Fruit fly (Drosophila melanogaster) whole organism, embryonic: ENCODE results near the gene path.

ENCODE experiments used
- Aef1 ChIP-seq: fragments of 200-800 bp; sonication (Bioruptor generic); IDR thresholded peaks from 3 replicates; pipeline ENCODE4 v1.3.6; 2022; ENCODE audit warnings: missing biosample characterization, missing genetic modification characterization
- Atf-2 ChIP-seq: fragments of 200-800 bp; sonication (Bioruptor generic); optimal IDR thresholded peaks from 2 replicates; lab custom pipeline; 2016; ENCODE audit warnings: missing biosample characterization, missing genetic modification characterization
- B-H2 ChIP-seq: fragments of 200-800 bp; sonication (Bioruptor generic); optimal IDR thresholded peaks from 2 replicates; lab custom pipeline; 2018; ENCODE audit warnings: missing biosample characterization, mild to moderate bottlenecking, missing genetic modification characterization
- Bteb2 ChIP-seq: fragments of 200-800 bp; sonication (Bioruptor generic); optimal IDR thresholded peaks from 2 replicates; lab custom pipeline; 2016; ENCODE audit warnings: missing biosample characterization, missing genetic modification characterization
- CG10543 ChIP-seq: fragments of 200-800 bp; sonication (Bioruptor generic); optimal IDR thresholded peaks from 3 replicates; lab custom pipeline; 2017; ENCODE audit warnings: missing biosample characterization, mild to moderate bottlenecking, missing genetic modification characterization, moderate library complexity
- CG11247 ChIP-seq: fragments of 200-800 bp; sonication (Bioruptor generic); IDR thresholded peaks from 2 replicates; pipeline ENCODE4 v1.3.6; 2022; ENCODE audit warnings: missing biosample characterization, missing genetic modification characterization
- CG11504 ChIP-seq: fragments of 200-800 bp; sonication (Bioruptor generic); optimal IDR thresholded peaks from 3 replicates; lab custom pipeline; 2019; ENCODE audit warnings: missing biosample characterization, mild to moderate bottlenecking, missing genetic modification characterization, moderate library complexity
- CG13123 ChIP-seq: fragments of 200-800 bp; sonication (Bioruptor generic); optimal IDR thresholded peaks from 2 replicates; lab custom pipeline; 2016; ENCODE audit warnings: missing biosample characterization, missing genetic modification characterization
- CG15696 ChIP-seq: fragments of 200-800 bp; sonication (Bioruptor generic); optimal IDR thresholded peaks from 2 replicates; lab custom pipeline; 2019; ENCODE audit warnings: missing biosample characterization, mild to moderate bottlenecking, missing genetic modification characterization, moderate library complexity
- CG1602 ChIP-seq: fragments of 200-800 bp; sonication (Bioruptor generic); optimal IDR thresholded peaks from 3 replicates; lab custom pipeline; 2016; ENCODE audit warnings: missing biosample characterization, missing genetic modification characterization
- CG1603 ChIP-seq: fragments of 200-800 bp; sonication (Bioruptor generic); optimal IDR thresholded peaks from 2 replicates; lab custom pipeline; 2019; ENCODE audit warnings: missing biosample characterization, mild to moderate bottlenecking, missing genetic modification characterization, moderate library complexity
- CG17186 ChIP-seq: fragments of 200-800 bp; sonication (Bioruptor generic); optimal IDR thresholded peaks from 3 replicates; lab custom pipeline; 2017; ENCODE audit warnings: missing biosample characterization, missing genetic modification reagents, missing genetic modification characterization
- CG17359 ChIP-seq: fragments of 200-800 bp; sonication (Bioruptor generic); optimal IDR thresholded peaks from 3 replicates; lab custom pipeline; 2018; ENCODE audit warnings: missing biosample characterization, mild to moderate bottlenecking, missing genetic modification characterization, moderate library complexity
- CG17612 ChIP-seq: fragments of 200-800 bp; sonication (Bioruptor generic); IDR thresholded peaks from 2 replicates; pipeline ENCODE4 v1.3.6; 2022; ENCODE audit warnings: missing biosample characterization, missing genetic modification characterization
- CG2120 ChIP-seq: fragments of 200-800 bp; sonication (Bioruptor generic); optimal IDR thresholded peaks from 3 replicates; lab custom pipeline; 2016; ENCODE audit warnings: missing biosample characterization, missing genetic modification characterization
- CG2889 ChIP-seq: fragments of 200-800 bp; sonication (Bioruptor generic); IDR thresholded peaks from 3 replicates; pipeline ENCODE4 v1.3.6; 2022; ENCODE audit warnings: missing biosample characterization, missing genetic modification characterization
- CG31365 ChIP-seq: fragments of 200-800 bp; sonication (Bioruptor generic); optimal IDR thresholded peaks from 2 replicates; lab custom pipeline; 2018; ENCODE audit warnings: missing biosample characterization, mild to moderate bottlenecking, missing genetic modification characterization
- CG5245 ChIP-seq: fragments of 200-800 bp; sonication (Bioruptor generic); optimal IDR thresholded peaks from 3 replicates; lab custom pipeline; 2016; ENCODE audit warnings: missing biosample characterization, missing genetic modification characterization
- CG6854 ChIP-seq: fragments of 200-800 bp; sonication (Bioruptor generic); optimal IDR thresholded peaks from 3 replicates; lab custom pipeline; 2017; ENCODE audit warnings: missing biosample characterization, mild to moderate bottlenecking, missing genetic modification characterization
- CG7839 ChIP-seq: fragments of 200-800 bp; sonication (Bioruptor generic); optimal IDR thresholded peaks from 3 replicates; lab custom pipeline; 2018; ENCODE audit warnings: missing biosample characterization, mild to moderate bottlenecking, missing genetic modification characterization, moderate library complexity
- CG8924 ChIP-seq: fragments of 200-800 bp; optimal IDR thresholded peaks from 3 replicates; lab custom pipeline; 2019; ENCODE audit warnings: missing biosample characterization, mild to moderate bottlenecking, missing genetic modification characterization, moderate library complexity
- Chrac-16 ChIP-seq: fragments of 200-800 bp; sonication (Bioruptor generic); optimal IDR thresholded peaks from 3 replicates; lab custom pipeline; 2016; ENCODE audit warnings: missing biosample characterization, missing genetic modification characterization
- CrebB ChIP-seq: fragments of 200-800 bp; sonication (Bioruptor generic); optimal IDR thresholded peaks from 3 replicates; lab custom pipeline; 2018; ENCODE audit warnings: missing biosample characterization, mild to moderate bottlenecking, missing genetic modification characterization
- Dek ChIP-seq: fragments of 200-800 bp; sonication (Bioruptor generic); optimal IDR thresholded peaks from 3 replicates; lab custom pipeline; 2019; ENCODE audit warnings: missing biosample characterization, mild to moderate bottlenecking, missing genetic modification characterization, moderate library complexity
- GATAe ChIP-seq: fragments of 200-800 bp; sonication (Bioruptor generic); conservative IDR thresholded peaks from 2 replicates; pipeline ENCODE4 v1.3.6; 2022; ENCODE audit warnings: missing biosample characterization, missing genetic modification characterization
- HmgZ ChIP-seq: fragments of 200-800 bp; sonication (Bioruptor generic); optimal IDR thresholded peaks from 2 replicates; lab custom pipeline; 2018; ENCODE audit warnings: missing biosample characterization, mild to moderate bottlenecking, missing genetic modification characterization
- Neu2 ChIP-seq: fragments of 200-800 bp; sonication (Bioruptor generic); optimal IDR thresholded peaks from 3 replicates; lab custom pipeline; 2016; ENCODE audit warnings: missing biosample characterization, missing genetic modification characterization, borderline replicate concordance
- Optix ChIP-seq: fragments of 200-800 bp; sonication (Bioruptor generic); IDR thresholded peaks from 3 replicates; pipeline ENCODE4 v1.3.6; 2022; ENCODE audit warnings: missing biosample characterization, missing genetic modification characterization
- Six4 ChIP-seq: fragments of 200-800 bp; sonication (Bioruptor generic); optimal IDR thresholded peaks from 2 replicates; lab custom pipeline; 2016; ENCODE audit warnings: missing biosample characterization, missing genetic modification characterization
- Ssrp ChIP-seq: fragments of 200-800 bp; sonication (Bioruptor generic); optimal IDR thresholded peaks from 2 replicates; lab custom pipeline; 2018; ENCODE audit warnings: missing biosample characterization, mild to moderate bottlenecking, missing genetic modification characterization, moderate library complexity
- ato ChIP-seq: fragments of 200-800 bp; sonication (Bioruptor generic); IDR thresholded peaks from 2 replicates; pipeline ENCODE4 v1.3.6; 2022; ENCODE audit warnings: missing biosample characterization, missing genetic modification characterization; ENCODE audit not compliant: partially characterized antibody
- chinmo ChIP-seq: fragments of 200-800 bp; sonication (Bioruptor generic); IDR thresholded peaks from 4 replicates; pipeline ENCODE4 v1.3.6; 2022; ENCODE audit warnings: missing biosample characterization, missing genetic modification characterization; ENCODE audit not compliant: partially characterized antibody
- corto ChIP-seq: fragments of 200-800 bp; sonication (Bioruptor generic); optimal IDR thresholded peaks from 2 replicates; lab custom pipeline; 2016; ENCODE audit warnings: missing biosample characterization, mild to moderate bottlenecking, missing genetic modification characterization, moderate library complexity
- croc ChIP-seq: fragments of 200-800 bp; sonication (Bioruptor generic); conservative IDR thresholded peaks from 3 replicates; pipeline ENCODE4 v1.3.6; 2022; ENCODE audit warnings: missing biosample characterization, missing genetic modification characterization
- crp ChIP-seq, 2 experiments: fragments of 200-800 bp; sonication (Bioruptor generic); optimal IDR thresholded peaks; 2 replicates in 1 of 2; 3 replicates in 1 of 2; lab custom pipeline; 2017; ENCODE audit warnings: missing biosample characterization in 2 of 2, missing genetic modification characterization in 2 of 2, mild to moderate bottlenecking in 1 of 2, moderate library complexity in 1 of 2
- disco-r ChIP-seq: fragments of 200-800 bp; sonication (Bioruptor generic); optimal IDR thresholded peaks from 2 replicates; lab custom pipeline; 2016; ENCODE audit warnings: missing biosample characterization, missing genetic modification characterization
- fd64A ChIP-seq: fragments of 200-800 bp; sonication (Bioruptor generic); optimal IDR thresholded peaks from 3 replicates; lab custom pipeline; 2018; ENCODE audit warnings: missing biosample characterization, mild to moderate bottlenecking, missing genetic modification characterization
- hkb ChIP-seq, 2 experiments: fragments of 200-800 bp in 1 of 2; fragments of >200 bp in 1 of 2; sonication (Bioruptor generic) in 1 of 2; IDR thresholded peaks in 1 of 2; optimal IDR thresholded peaks in 1 of 2; 2 replicates each; pipeline versions ENCODE4 v1.3.6 to Lab custom; 2017 to 2022; ENCODE audit warnings: missing biosample characterization in 1 of 2, missing genetic modification characterization in 1 of 2
- insv ChIP-seq, 2 experiments: fragments of 200-800 bp; sonication (Bioruptor generic); optimal IDR thresholded peaks; 3 replicates each; lab custom pipeline; 2016 to 2018; ENCODE audit warnings: missing biosample characterization in 2 of 2, missing genetic modification characterization in 2 of 2
- jing ChIP-seq: fragments of 200-800 bp; sonication (Bioruptor generic); optimal IDR thresholded peaks from 2 replicates; lab custom pipeline; 2018; ENCODE audit warnings: missing biosample characterization, mild to moderate bottlenecking, missing genetic modification characterization
- jumu ChIP-seq: fragments of 200-800 bp; sonication (Bioruptor generic); optimal IDR thresholded peaks from 3 replicates; lab custom pipeline; 2016; ENCODE audit warnings: missing biosample characterization, missing genetic modification characterization
- sisA ChIP-seq: fragments of 200-800 bp; sonication (Bioruptor generic); IDR thresholded peaks from 2 replicates; pipeline ENCODE4 v1.3.6; 2022; ENCODE audit warnings: missing biosample characterization, missing genetic modification characterization
- slbo ChIP-seq: fragments of 200-800 bp; sonication (Bioruptor generic); IDR thresholded peaks from 2 replicates; pipeline ENCODE4 v1.3.6; 2022; ENCODE audit warnings: missing biosample characterization, missing genetic modification characterization
- slp2 ChIP-seq: fragments of 200-800 bp; sonication (Bioruptor generic); optimal IDR thresholded peaks from 2 replicates; lab custom pipeline; 2016; ENCODE audit warnings: missing biosample characterization, missing genetic modification characterization
- sna ChIP-seq: fragments of 200-800 bp; sonication (Bioruptor generic); IDR thresholded peaks from 2 replicates; pipeline ENCODE4 v1.3.6; 2022; ENCODE audit warnings: missing biosample characterization, missing genetic modification characterization; ENCODE audit not compliant: partially characterized antibody
- stwl ChIP-seq: fragments of 200-800 bp; sonication (Bioruptor generic); optimal IDR thresholded peaks from 3 replicates; lab custom pipeline; 2018; ENCODE audit warnings: missing biosample characterization, mild to moderate bottlenecking, missing genetic modification characterization, moderate library complexity
- tap ChIP-seq: fragments of 200-800 bp; optimal IDR thresholded peaks from 3 replicates; lab custom pipeline; 2019; ENCODE audit warnings: missing biosample characterization, mild to moderate bottlenecking, missing genetic modification characterization, moderate library complexity
- tgo ChIP-seq: fragments of 200-800 bp; sonication (Bioruptor generic); IDR thresholded peaks from 3 replicates; pipeline ENCODE4 v1.3.6; 2022; ENCODE audit warnings: missing biosample characterization, missing genetic modification characterization
- tio ChIP-seq: fragments of 200-800 bp; sonication (Bioruptor generic); optimal IDR thresholded peaks from 2 replicates; lab custom pipeline; 2017; ENCODE audit warnings: missing biosample characterization, missing genetic modification characterization, inconsistent platforms
- tup ChIP-seq: fragments of 200-800 bp; sonication (Bioruptor generic); optimal IDR thresholded peaks from 2 replicates; lab custom pipeline; 2016; ENCODE audit warnings: missing biosample characterization, mild to moderate bottlenecking, missing genetic modification characterization, moderate library complexity

Gene path

dm6 chr3L:9465652-9466244 is 39.4 kb downstream of the path start (continued):
- TF ChIP-seq tap (no peak), CG17359 (no peak), corto (GFP tag; lab: Kevin White, UChicago) (no peak), CG5245 (no peak), crp (GFP tag; optimal IDR thresholded peaks at IDR 0.05; lab: Kevin White, UChicago) (no peak), CG6854 (GFP tag; lab: Kevin White, UChicago) (no peak), Six4 (no peak), tup (no peak), stwl (tag; lab: Kevin White, UChicago) (no peak), CG13123 (GFP tag; lab: Kevin White, UChicago) (no peak), GATAe (GFP tag; lab: Robert Waterston, UW) (no peak), CG17612 (GFP tag; lab: Robert Waterston, UW) (no peak), tio (GFP tag; lab: Kevin White, UChicago) (no peak), sisA (no peak), Chrac-16 (no peak), slbo (GFP tag; lab: Robert Waterston, UW) (no peak), CG11247 (GFP tag; lab: Robert Waterston, UW) (no peak), Bteb2 (GFP tag; lab: Kevin White, UChicago) (no peak), CrebB (tag; lab: Kevin White, UChicago) (peak; percentile 22), insv (GFP tag; optimal IDR thresholded peaks at IDR 0.05; lab: Kevin White, UChicago) (no peak), disco-r (GFP tag; lab: Kevin White, UChicago) (no peak), chinmo (GFP tag; lab: Robert Waterston, UW) (0 out of 4 replicates have a peak, but pooled peaks have one; percentile 40), CG11504 (tag; lab: Kevin White, UChicago) (no peak), Dek (tag; lab: Kevin White, UChicago) (no peak), Aef1 (GFP tag; lab: Robert Waterston, UW) (no peak), CG31365 (tag; lab: Kevin White, UChicago) (no peak), hkb (optimal IDR thresholded peaks at IDR 0.05; lab: Kevin White, UChicago) (no peak), hkb (GFP tag; IDR thresholded peaks at IDR 0.05; lab: Robert Waterston, UW) (no peak), CG15696 (tag; lab: Kevin White, UChicago) (no peak), CG1602 (GFP tag; lab: Kevin White, UChicago) (no peak), Atf-2 (GFP tag; lab: Kevin White, UChicago) (no peak), CG1603 (tag; lab: Kevin White, UChicago) (no peak), Ssrp (tag; lab: Kevin White, UChicago) (no peak), jumu (no peak), sna (GFP tag; lab: Robert Waterston, UW) (no peak), CG17186 (GFP tag; lab: Kevin White, UChicago) (no peak), ato (GFP tag; lab: Robert Waterston, UW) (no peak), Neu2 (no peak), croc (GFP tag; lab: Robert Waterston, UW) (no peak), HmgZ (tag; lab: Kevin White, UChicago) (no peak), B-H2 (no peak), CG10543 (GFP tag; lab: Kevin White, UChicago) (peak; percentile 50), CG2120 (no peak), jing (GFP tag; lab: Kevin White, UChicago) (no peak), slp2 (GFP tag; lab: Kevin White, UChicago) (no peak), CG7839 (tag; lab: Kevin White, UChicago) (no peak), Optix (GFP tag; lab: Robert Waterston, UW) (no peak), CG8924 (no peak), tgo (no peak), CG2889 (no peak), fd64A (GFP tag; lab: Kevin White, UChicago) (no peak)
